Worm (Caenorhabditis elegans) whole organism, midembryonic: Measurements from ENCODE around the gene dgk-1.

Experiments used
- T22C8.4 ChIP-seq: fragments of 200-800 bp; sonication (Bioruptor generic); IDR thresholded peaks from 2 replicates; pipeline ENCODE4 v1.3.6; 2022; ENCODE audit warnings: missing genetic modification characterization, missing compliant biosample characterization
- cog-1 ChIP-seq: sonication (generic microtip); optimal IDR thresholded peaks from 2 replicates; lab custom pipeline; 2016; ENCODE audit warnings: missing genetic modification characterization, missing compliant biosample characterization
- flt-1 ChIP-seq: fragments of 200-800 bp; sonication (Bioruptor generic); IDR thresholded peaks from 2 replicates; pipeline ENCODE4 v1.3.6; 2022; ENCODE audit warnings: missing genetic modification characterization, missing compliant biosample characterization
- klf-2 ChIP-seq: fragments of 200-800 bp; sonication (Bioruptor generic); conservative IDR thresholded peaks from 2 replicates; pipeline ENCODE4 v1.3.6; 2022; ENCODE audit warnings: missing genetic modification reagents, missing genetic modification characterization, missing compliant biosample characterization
- med-1 ChIP-seq: sonication (generic microtip); optimal IDR thresholded peaks from 2 replicates; lab custom pipeline; 2017; ENCODE audit warnings: missing genetic modification characterization, mild to moderate bottlenecking, missing compliant biosample characterization, antibody characterized with exemption, missing genetic modification reagents; ENCODE audit not compliant: insufficient read depth
- ref-1 ChIP-seq: fragments of 200-800 bp; sonication (Bioruptor generic); conservative IDR thresholded peaks from 2 replicates; pipeline ENCODE4 v1.3.6; 2022; ENCODE audit warnings: missing genetic modification reagents, missing genetic modification characterization, missing compliant biosample characterization
- tab-1 ChIP-seq: fragments of 200-800 bp; sonication (Bioruptor generic); IDR thresholded peaks from 2 replicates; pipeline ENCODE4 v1.3.6; 2022; ENCODE audit warnings: missing genetic modification characterization, missing compliant biosample characterization
- ztf-23 ChIP-seq: fragments of 200-800 bp; sonication (Bioruptor generic); IDR thresholded peaks from 2 replicates; pipeline ENCODE4 v1.3.6; 2022; ENCODE audit warnings: missing genetic modification reagents, missing genetic modification characterization, missing compliant biosample characterization
- ztf-29 ChIP-seq: fragments of 200-800 bp; sonication (Bioruptor generic); IDR thresholded peaks from 2 replicates; pipeline ENCODE4 v1.3.6; 2022; ENCODE audit warnings: missing genetic modification reagents, missing genetic modification characterization, missing compliant biosample characterization

Gene dgk-1

DNA sequence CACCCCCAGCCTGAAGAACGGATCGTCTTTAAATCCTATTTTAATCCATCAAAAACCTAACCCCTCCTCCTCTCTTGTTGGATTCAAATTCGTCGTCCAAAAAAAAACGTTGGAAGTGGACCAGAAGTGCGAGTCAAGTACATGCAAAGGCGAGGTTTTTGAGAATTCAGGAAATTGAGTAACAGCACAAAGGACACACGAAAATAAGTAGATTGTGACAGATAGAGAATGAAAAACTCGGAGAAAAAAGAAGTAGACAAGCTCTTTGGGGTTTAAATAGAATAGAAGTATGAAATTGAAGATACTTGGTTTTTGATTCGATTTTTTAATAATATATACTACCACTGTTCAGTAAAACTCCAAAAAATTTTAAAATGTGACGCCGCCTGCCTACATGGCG lies 23.5 kb upstream of the dgk-1 start:
- TF ChIP-seq med-1 (GFP tag; lab: Kevin White, UChicago) (no peak), flt-1 (no peak), klf-2 (no peak)

DNA sequence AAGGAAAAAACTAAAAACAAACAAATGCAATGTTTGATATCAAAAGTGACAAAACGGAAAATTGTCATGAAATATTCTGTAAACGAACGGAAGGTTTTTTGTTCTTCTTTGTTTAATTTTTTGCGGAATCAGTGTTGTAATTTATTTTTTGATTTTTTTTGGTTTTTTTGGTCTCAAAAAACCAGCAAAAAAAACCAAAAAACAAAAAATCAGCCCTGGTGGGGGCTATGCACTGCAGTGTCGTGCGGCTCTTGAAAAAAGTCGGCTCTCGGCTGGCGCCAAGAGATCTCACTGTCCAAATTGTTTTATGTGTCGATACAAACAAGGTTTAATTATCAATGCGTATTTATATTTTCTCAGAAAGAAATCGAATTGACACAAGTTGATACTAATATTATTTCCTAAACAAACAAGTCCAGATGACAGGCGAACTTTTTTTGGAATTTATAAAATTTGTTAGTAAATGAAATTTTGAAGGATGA lies 21.2 kb upstream of the dgk-1 start:
- TF ChIP-seq cog-1 (tag; lab: Kevin White, UChicago) (no peak), ztf-23 (no peak), flt-1 (no peak), ref-1 (no peak), klf-2 (no peak), med-1 (GFP tag; lab: Kevin White, UChicago) (no peak), ztf-29 (GFP tag; lab: Robert Waterston, UW) (no peak), T22C8.4 (GFP tag; lab: Robert Waterston, UW) (no peak), tab-1 (GFP tag; lab: Robert Waterston, UW) (no peak)

ce11 chrX:1010627-1011452 lies 19.6 kb upstream of the dgk-1 start:
- TF ChIP-seq T22C8.4 (GFP tag; lab: Robert Waterston, UW) (no peak), ztf-23 (no peak), tab-1 (GFP tag; lab: Robert Waterston, UW) (no peak), klf-2 (no peak)

DNA sequence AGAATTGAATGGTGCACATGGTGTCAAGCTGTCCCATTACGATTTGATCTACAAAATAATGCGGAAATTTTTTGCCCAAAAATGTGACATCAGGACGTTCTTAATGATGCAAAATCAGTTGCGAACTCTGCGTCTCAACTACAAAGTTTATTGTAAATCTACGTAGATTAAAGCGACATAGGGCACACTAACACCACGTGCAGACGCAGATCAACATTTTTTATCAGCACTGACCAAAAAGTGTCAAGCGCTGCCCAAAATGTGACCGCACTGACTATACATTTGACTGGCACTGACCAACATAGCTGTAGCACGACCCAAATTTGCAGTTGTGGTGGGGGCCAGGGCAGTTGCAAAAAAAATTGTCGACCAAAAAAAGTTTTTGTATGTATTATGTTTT lies 18.3 kb upstream of the dgk-1 start:
- no peak for TF ChIP-seq T22C8.4 (GFP tag; lab: Robert Waterston, UW)

DNA sequence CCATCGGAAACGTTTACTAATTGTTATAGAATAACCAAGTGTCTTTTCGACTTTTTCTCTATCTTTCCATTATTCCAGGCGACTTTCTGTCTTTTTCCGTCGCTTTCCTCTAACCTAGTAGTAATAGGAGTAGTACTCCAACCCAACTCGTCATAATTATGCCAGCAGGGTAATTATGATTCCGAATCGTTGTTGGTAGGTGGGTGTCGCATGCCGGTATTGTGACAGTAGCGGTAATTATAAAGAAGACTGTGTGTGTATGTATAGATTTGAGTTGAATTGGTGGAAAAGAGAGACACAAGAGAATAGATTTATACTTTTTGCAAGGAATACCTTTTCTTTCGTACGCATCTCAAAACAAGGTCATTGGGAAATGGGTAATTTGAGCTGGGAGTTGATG lies 13.8 kb upstream of the dgk-1 start:
- no peak for TF ChIP-seq ztf-23
- no peak for TF ChIP-seq klf-2
- TF ChIP-seq tab-1 (GFP tag; lab: Robert Waterston, UW) = no peak
- no peak for TF ChIP-seq flt-1
- no peak for TF ChIP-seq T22C8.4 (GFP tag; lab: Robert Waterston, UW)
- TF ChIP-seq ref-1 = no peak
- no peak for TF ChIP-seq ztf-29 (GFP tag; lab: Robert Waterston, UW)
- TF ChIP-seq cog-1 (tag; lab: Kevin White, UChicago) = no peak
- no peak for TF ChIP-seq med-1 (GFP tag; lab: Kevin White, UChicago)

DNA sequence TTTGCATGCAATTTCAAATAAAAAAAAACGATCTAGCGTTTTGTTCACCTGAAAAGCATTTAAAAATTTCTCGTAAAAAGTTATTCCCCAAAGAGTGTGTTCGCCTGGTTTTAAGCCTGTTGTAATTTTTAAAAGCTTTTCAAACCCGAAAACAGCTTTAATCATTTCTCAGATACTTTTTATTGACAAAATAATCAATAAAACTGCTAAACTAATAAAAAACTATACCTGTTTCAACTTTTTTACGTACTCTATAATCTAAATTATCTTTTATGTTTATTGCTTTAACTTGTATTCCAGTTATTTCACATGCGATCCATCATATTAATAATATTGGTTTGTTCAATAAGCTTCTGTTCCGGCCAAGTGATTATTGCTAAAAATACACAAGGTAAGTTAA lies 12.8 kb upstream of the dgk-1 start, which contains the start of gene cutl-21:
TSS of gene cutl-21 (plus strand) at position 301 of the 400 bp plus-strand sequence.
- TF ChIP-seq T22C8.4 (GFP tag; lab: Robert Waterston, UW) (no peak), ztf-23 (no peak), ref-1 (no peak), med-1 (GFP tag; lab: Kevin White, UChicago) (no peak), klf-2 (no peak), ztf-29 (GFP tag; lab: Robert Waterston, UW) (no peak), cog-1 (tag; lab: Kevin White, UChicago) (no peak), flt-1 (no peak)

ce11 chrX:994678-995077 lies 3.4 kb upstream of the dgk-1 start:
- TF ChIP-seq tab-1 (GFP tag; lab: Robert Waterston, UW) = no peak
- no peak for TF ChIP-seq ref-1

- TF ChIP-seq cog-1 (tag; lab: Kevin White, UChicago) = peak; percentile 37
- no peak for TF ChIP-seq ztf-23
- peak; percentile 26; the same call in 1 of the 2 replicates for TF ChIP-seq ztf-29 (GFP tag; lab: Robert Waterston, UW)
- TF ChIP-seq flt-1 = peak; percentile 60; the same call in 1 of the 2 replicates
- TF ChIP-seq med-1 (GFP tag; lab: Kevin White, UChicago) = no peak
- 0 out of 2 replicates have a peak, but pooled peaks have one; percentile 14 for TF ChIP-seq klf-2
- TF ChIP-seq tab-1 (GFP tag; lab: Robert Waterston, UW) = 0 out of 2 replicates have a peak, but pooled peaks have one; percentile 57
- no peak for TF ChIP-seq ref-1
- no peak for TF ChIP-seq T22C8.4 (GFP tag; lab: Robert Waterston, UW)
These were observed 1.6 kb upstream of the dgk-1 start for ce11 chrX:992650-993403.

ce11 chrX:986463-986862 lies 4.8 kb downstream of the dgk-1 start:
- no peak for TF ChIP-seq med-1 (GFP tag; lab: Kevin White, UChicago)
- TF ChIP-seq ztf-23 = peak; percentile 38; the same call in 1 of the 2 replicates
- no peak for TF ChIP-seq klf-2
- TF ChIP-seq ztf-29 (GFP tag; lab: Robert Waterston, UW) = no peak
- no peak for TF ChIP-seq tab-1 (GFP tag; lab: Robert Waterston, UW)
- no peak for TF ChIP-seq ref-1
- TF ChIP-seq flt-1 = peak; percentile 39; the same call in 1 of the 2 replicates
- TF ChIP-seq cog-1 (tag; lab: Kevin White, UChicago) = no peak
- no peak for TF ChIP-seq T22C8.4 (GFP tag; lab: Robert Waterston, UW)

ce11 chrX:982598-982997 lies 8.7 kb downstream of the dgk-1 start:
- no peak for TF ChIP-seq ztf-29 (GFP tag; lab: Robert Waterston, UW)
- TF ChIP-seq ztf-23 = no peak
- TF ChIP-seq T22C8.4 (GFP tag; lab: Robert Waterston, UW) = no peak
- no peak for TF ChIP-seq tab-1 (GFP tag; lab: Robert Waterston, UW)
- TF ChIP-seq med-1 (GFP tag; lab: Kevin White, UChicago) = no peak
- no peak for TF ChIP-seq cog-1 (tag; lab: Kevin White, UChicago)
- no peak for TF ChIP-seq klf-2
- no peak for TF ChIP-seq flt-1
- TF ChIP-seq ref-1 = no peak
